Fruit fly (Drosophila melanogaster): ENCODE data around the gene gammaSnap2.

The gammaSnap2 gene

dm6 chr3R:10139649-10140598 lies 18.7 kb upstream of the gammaSnap2 start, which contains the start of gene tws (continued):
- no peak for TF ChIP-seq CG42726 (GFP tag; IDR thresholded peaks at IDR 0.05; ENCODE audit: partially characterized antibody)
- TF ChIP-seq MBD-R2 (GFP tag; IDR thresholded peaks at IDR 0.05) = peak; percentile 22; the same call in 1 of the 2 replicates
- TF ChIP-seq CG3838 (GFP tag; optimal IDR thresholded peaks at IDR 0.05) = peak; percentile 66
- no peak for TF ChIP-seq danr (GFP tag; IDR thresholded peaks at IDR 0.05)
- no peak for TF ChIP-seq sc (optimal IDR thresholded peaks at IDR 0.05)
- no peak for TF ChIP-seq sc (GFP tag; optimal IDR thresholded peaks at IDR 0.05)
- peak; percentile 57 for TF ChIP-seq Jarid2 (GFP tag; optimal IDR thresholded peaks at IDR 0.05)
- TF ChIP-seq CG1832 (GFP tag; optimal IDR thresholded peaks at IDR 0.05) = no peak
- TF ChIP-seq ken (GFP tag; IDR thresholded peaks at IDR 0.05) = no peak
- peak; percentile 4 for TF ChIP-seq CG4820 (GFP tag; optimal IDR thresholded peaks at IDR 0.05)
- TF ChIP-seq Dref (GFP tag; IDR thresholded peaks at IDR 0.05) = no peak
- TF ChIP-seq zfh1 (GFP tag; IDR thresholded peaks at IDR 0.05) = peak; percentile 38; the same call in 2 of the 3 replicates
- TF ChIP-seq CG15269 (tag; optimal IDR thresholded peaks at IDR 0.05) = peak; percentile 65
- TF ChIP-seq abd-A (tag; optimal IDR thresholded peaks at IDR 0.05) = peak; percentile 92
- no peak for TF ChIP-seq lov (optimal IDR thresholded peaks at IDR 0.05)
- TF ChIP-seq lov (GFP tag; IDR thresholded peaks at IDR 0.05) = peak; percentile 7; the same call in 1 of the 3 replicates
- TF ChIP-seq tll (GFP tag; optimal IDR thresholded peaks at IDR 0.05) = no peak
- no peak for TF ChIP-seq fru (optimal IDR thresholded peaks at IDR 0.05)
- TF ChIP-seq CkIIα-i1 (GFP tag; IDR thresholded peaks at IDR 0.05) = no peak
- TF ChIP-seq gt (GFP tag; IDR thresholded peaks at IDR 0.05) = no peak
- TF ChIP-seq sd (tag; optimal IDR thresholded peaks at IDR 0.05) = peak; percentile 83
- no peak for TF ChIP-seq CG31388 (GFP tag; optimal IDR thresholded peaks at IDR 0.05)
- TF ChIP-seq CG7928 (GFP tag; optimal IDR thresholded peaks at IDR 0.05) = no peak
- TF ChIP-seq CG11247 (GFP tag; IDR thresholded peaks at IDR 0.05) = no peak
- peak; percentile 55 for TF ChIP-seq Sox100B (GFP tag; optimal IDR thresholded peaks at IDR 0.05)
- no peak for TF ChIP-seq pros (GFP tag; optimal IDR thresholded peaks at IDR 0.05)
- TF ChIP-seq E2f1 (GFP tag; IDR thresholded peaks at IDR 0.05) = 0 out of 2 replicates have a peak, but pooled peaks have one; percentile 26
- TF ChIP-seq CG10654 (GFP tag; optimal IDR thresholded peaks at IDR 0.05) = no peak
- TF ChIP-seq CG8290 (GFP tag; optimal IDR thresholded peaks at IDR 0.05) = no peak
- TF ChIP-seq CG8290 (tag; optimal IDR thresholded peaks at IDR 0.05) = peak in 1 of 2 experiments; percentile 94
- TF ChIP-seq NFAT (GFP tag; IDR thresholded peaks at IDR 0.05) = peak; percentile 53; the same call in 1 of the 2 replicates
- peak; percentile 56 for TF ChIP-seq Dek (tag; optimal IDR thresholded peaks at IDR 0.05)
- TF ChIP-seq Hand (GFP tag; optimal IDR thresholded peaks at IDR 0.05) = peak; percentile 46
- TF ChIP-seq sima (GFP tag; optimal IDR thresholded peaks at IDR 0.05) = no peak
- TF ChIP-seq sisA (GFP tag; IDR thresholded peaks at IDR 0.05) = no peak
- TF ChIP-seq HLH3B (GFP tag; IDR thresholded peaks at IDR 0.05) = 0 out of 2 replicates have a peak, but pooled peaks have one; percentile 5
- no peak for TF ChIP-seq trh (GFP tag; optimal IDR thresholded peaks at IDR 0.05)
- TF ChIP-seq Drgx (GFP tag; IDR thresholded peaks at IDR 0.05) = peak; percentile 39; the same call in 1 of the 2 replicates
- no peak for TF ChIP-seq CG4854 (GFP tag; optimal IDR thresholded peaks at IDR 0.05)
- TF ChIP-seq Med (GFP tag) = peak; percentile 94
- no peak for TF ChIP-seq NK7.1 (GFP tag; optimal IDR thresholded peaks at IDR 0.05)
- TF ChIP-seq stc (GFP tag; IDR thresholded peaks at IDR 0.05) = peak; percentile 63; the same call in 1 of the 2 replicates
- TF ChIP-seq dysf (GFP tag; IDR thresholded peaks at IDR 0.05) = peak; percentile 66
- TF ChIP-seq ac (GFP tag; optimal IDR thresholded peaks at IDR 0.05) = no peak
- peak; percentile 54 for TF ChIP-seq CG9727 (GFP tag; optimal IDR thresholded peaks at IDR 0.05)
- TF ChIP-seq Rx (GFP tag; IDR thresholded peaks at IDR 0.05) = no peak
- no peak for TF ChIP-seq Lim3 (GFP tag; IDR thresholded peaks at IDR 0.05)
- no peak for TF ChIP-seq CG9215 (GFP tag; IDR thresholded peaks at IDR 0.05)
- TF ChIP-seq Gsc (GFP tag; IDR thresholded peaks at IDR 0.05) = no peak
- TF ChIP-seq ro (GFP tag; IDR thresholded peaks at IDR 0.05) = no peak
- TF ChIP-seq CG10565 (GFP tag; optimal IDR thresholded peaks at IDR 0.05) = no peak

Measured in whole organism, embryonic.